Fruit fly (Drosophila melanogaster): ENCODE measurements around the gene CG14105.

DNA sequence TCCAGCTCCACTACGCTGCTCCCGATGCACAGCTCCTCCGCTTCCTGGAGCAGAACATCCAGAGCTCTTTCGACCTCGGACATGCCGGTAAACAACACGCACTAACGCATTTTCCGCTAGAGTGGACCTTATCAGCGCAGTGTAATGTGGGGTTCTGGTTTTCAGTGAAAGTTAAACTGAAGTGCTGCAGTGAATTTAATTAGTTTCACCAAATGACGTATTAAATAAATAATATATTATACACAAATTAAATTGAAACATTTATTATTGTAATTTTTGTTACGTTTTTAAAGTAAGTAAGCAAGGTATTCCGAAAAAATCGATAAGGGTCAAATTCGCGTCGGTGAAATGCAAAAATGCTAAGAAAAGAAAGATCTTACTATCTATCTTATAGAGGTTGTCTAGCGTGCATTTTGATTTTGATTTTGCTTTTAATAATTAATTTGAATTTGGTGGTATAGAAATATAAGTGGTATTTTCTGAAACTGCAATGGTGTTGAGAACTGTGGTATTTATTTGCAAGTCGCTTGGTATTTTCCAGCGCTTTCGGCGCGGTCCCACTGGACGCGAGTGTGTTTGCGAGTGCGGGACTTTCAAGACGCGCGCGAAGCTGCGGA lies 23.8 kb upstream of the CG14105 start, which contains the start of the genes JMJD7 and CG10738:
- peak; percentile 38; the same call in 2 of the 3 replicates for TF ChIP-seq CG8119 (GFP tag; IDR thresholded peaks at IDR 0.05)
- TF ChIP-seq salr (GFP tag; optimal IDR thresholded peaks at IDR 0.05): peak in 1 of 2 experiments; percentile 34
- peak; percentile 65 for TF ChIP-seq topi (GFP tag; optimal IDR thresholded peaks at IDR 0.05)
- TF ChIP-seq pdm3 (GFP tag; optimal IDR thresholded peaks at IDR 0.05): peak; percentile 49
- TF ChIP-seq fkh (GFP tag; optimal IDR thresholded peaks at IDR 0.05): no peak
- peak; percentile 36 for TF ChIP-seq CG6808 (GFP tag; optimal IDR thresholded peaks at IDR 0.05)
- TF ChIP-seq Blimp-1 (GFP tag; optimal IDR thresholded peaks at IDR 0.05): peak; percentile 81
- peak; percentile 89 for TF ChIP-seq CG3919 (GFP tag; optimal IDR thresholded peaks at IDR 0.05)
- peak; percentile 51 for TF ChIP-seq OdsH (GFP tag; optimal IDR thresholded peaks at IDR 0.05)
